Worm (Caenorhabditis elegans): ENCODE data around the gene pde-4.
A peak's percentile ranks its signal among the peaks of the same experiment; 100 is the strongest.

The pde-4 gene

DNA sequence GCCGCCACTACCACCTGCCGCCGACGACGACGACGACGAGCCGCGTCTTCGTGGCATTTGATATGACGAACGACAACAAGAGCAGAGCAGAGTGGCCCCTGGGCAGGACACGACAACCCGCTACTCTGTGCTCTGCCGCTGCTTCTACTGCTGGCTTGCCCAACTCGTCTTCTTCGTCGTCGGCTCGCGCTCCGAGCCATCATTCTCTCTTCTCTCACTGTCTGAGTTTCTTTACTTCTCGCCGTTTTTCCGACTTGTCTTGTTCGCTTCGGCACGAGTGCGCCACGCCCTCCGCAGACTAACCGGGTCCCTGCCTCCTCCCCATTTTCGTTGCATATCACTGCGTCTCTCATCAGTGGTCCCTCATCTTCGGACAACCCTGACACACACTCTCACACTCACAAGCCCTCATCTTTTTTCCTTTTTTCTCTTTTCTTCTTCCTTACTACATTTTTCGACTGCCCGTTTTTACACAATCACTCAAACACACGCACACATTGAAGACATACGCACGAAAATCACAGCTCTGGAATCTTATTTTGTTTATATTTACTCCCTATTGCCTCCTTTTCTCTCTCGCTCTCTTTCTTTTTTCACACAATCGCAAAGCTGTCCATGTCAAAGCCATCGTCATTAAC lies 8.9 kb downstream of the pde-4 start:
- TF ChIP-seq nhr-179 (tag; optimal IDR thresholded peaks at IDR 0.05) (no peak), cebp-2 (GFP tag; IDR thresholded peaks at IDR 0.05) (no peak), C17E4.6 (GFP tag; IDR thresholded peaks at IDR 0.05) (no peak), snpc-4 (GFP tag; optimal IDR thresholded peaks at IDR 0.05) (no peak), snpc-4 (tag; optimal IDR thresholded peaks at IDR 0.05) (peak in 1 of 4 experiments; percentile 10), K12H6.12 (tag; optimal IDR thresholded peaks at IDR 0.05) (peak; percentile 60), C06A6.2 (GFP tag; conservative IDR thresholded peaks at IDR 0.05) (no peak), madf-6 (GFP tag; IDR thresholded peaks at IDR 0.05) (no peak), egrh-3 (GFP tag; IDR thresholded peaks at IDR 0.05) (peak; percentile 84), sptf-2 (GFP tag; optimal IDR thresholded peaks at IDR 0.05) (no peak), cebp-1 (GFP tag; IDR thresholded peaks at IDR 0.05) (no peak), cebp-1 (tag; optimal IDR thresholded peaks at IDR 0.05) (peak; percentile 58), zfh-2 (GFP tag; conservative IDR thresholded peaks at IDR 0.05) (peak; percentile 93), dox-1 (GFP tag; IDR thresholded peaks at IDR 0.05) (0 out of 2 replicates have a peak, but pooled peaks have one; percentile 14), ceh-91 (GFP tag; IDR thresholded peaks at IDR 0.05) (no peak), rcor-1 (GFP tag; IDR thresholded peaks at IDR 0.05) (peak; percentile 35; the same call in 1 of the 2 replicates), lin-35 (GFP tag; optimal IDR thresholded peaks at IDR 0.05) (peak in 1 of 3 experiments; percentile 46), hmg-1.2 (GFP tag; IDR thresholded peaks at IDR 0.05) (peak; percentile 38; the same call in 1 of the 2 replicates), mcd-1 (GFP tag; IDR thresholded peaks at IDR 0.05) (0 out of 2 replicates have a peak, but pooled peaks have one; percentile 27), ceh-27 (GFP tag; optimal IDR thresholded peaks at IDR 0.05) (peak; percentile 43), attf-5 (GFP tag; optimal IDR thresholded peaks at IDR 0.05) (peak; percentile 37), F33H1.4 (GFP tag; IDR thresholded peaks at IDR 0.05) (no peak), lin-40 (tag; optimal IDR thresholded peaks at IDR 0.05) (peak; percentile 32), B0035.1 (tag; optimal IDR thresholded peaks at IDR 0.05) (no peak)

DNA sequence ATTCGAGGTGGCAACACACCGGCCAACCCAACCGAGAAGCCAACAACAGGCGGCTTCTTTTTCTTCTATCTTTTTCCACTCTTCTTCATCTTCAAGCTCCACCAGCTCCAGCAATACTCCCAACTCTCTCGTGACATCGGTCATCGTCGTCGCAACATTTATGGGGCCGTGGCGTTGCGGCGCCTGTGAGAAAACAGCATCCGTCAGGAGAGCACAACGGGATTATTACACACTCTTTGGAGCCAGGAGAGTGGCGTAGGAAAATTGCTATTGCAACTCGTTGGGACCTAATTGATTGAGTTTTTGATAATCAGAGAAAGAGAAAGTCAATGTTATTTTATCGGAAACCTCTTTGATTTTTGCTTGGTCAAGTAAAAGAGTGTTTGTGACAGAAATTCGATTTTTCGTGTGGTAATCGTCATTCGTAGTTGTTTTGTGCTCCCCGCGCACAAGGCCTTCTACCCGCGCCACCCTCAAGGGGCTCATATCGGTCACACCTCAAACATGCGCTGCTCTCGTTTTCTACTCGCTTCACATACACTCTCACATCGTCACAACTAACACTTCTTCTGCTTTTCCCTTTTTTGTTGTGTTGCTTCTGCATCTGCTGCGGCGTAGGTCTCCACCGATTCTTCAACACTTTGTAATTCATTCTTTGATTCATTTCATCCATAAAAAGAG lies 10.7 kb downstream of the pde-4 start:
- TF ChIP-seq ZK185.1 (tag; optimal IDR thresholded peaks at IDR 0.05; ENCODE audit: poor library complexity, severe bottlenecking) (no peak), zfh-2 (GFP tag; conservative IDR thresholded peaks at IDR 0.05) (0 out of 2 replicates have a peak, but pooled peaks have one; percentile 26), ceh-91 (GFP tag; IDR thresholded peaks at IDR 0.05) (no peak), mxl-1 (tag; optimal IDR thresholded peaks at IDR 0.05) (no peak), ztf-28 (GFP tag; IDR thresholded peaks at IDR 0.05) (peak; percentile 42; the same call in 1 of the 2 replicates), snpc-4 (GFP tag; optimal IDR thresholded peaks at IDR 0.05) (no peak), snpc-4 (tag; optimal IDR thresholded peaks at IDR 0.05) (no peak), mcd-1 (GFP tag; IDR thresholded peaks at IDR 0.05) (no peak), nfyb-1 (GFP tag; IDR thresholded peaks at IDR 0.05) (no peak), unc-62 (GFP tag; optimal IDR thresholded peaks at IDR 0.05) (no peak), aptf-3 (GFP tag; IDR thresholded peaks at IDR 0.05) (no peak)

DNA sequence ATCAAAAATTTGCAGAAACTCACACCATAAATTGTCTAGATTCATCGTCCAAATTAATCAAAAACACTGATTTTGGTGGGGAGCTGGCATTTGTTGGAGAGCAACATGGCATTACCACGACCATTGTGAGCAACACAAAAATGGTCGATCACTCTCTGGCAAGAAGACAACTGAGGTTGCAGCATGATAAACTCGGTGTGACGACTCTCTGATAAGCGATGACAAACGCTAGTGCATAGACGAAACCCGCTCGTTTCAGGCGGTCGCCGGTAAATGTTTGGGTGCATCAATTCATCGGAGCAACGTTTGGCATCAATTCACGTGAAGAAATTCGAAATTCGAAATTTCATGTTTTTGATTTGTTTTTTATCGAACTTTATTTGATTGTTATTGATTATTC lies 12.0 kb downstream of the pde-4 start:
- TF ChIP-seq hlh-26 (GFP tag; conservative IDR thresholded peaks at IDR 0.05) (no peak), rcor-1 (GFP tag; IDR thresholded peaks at IDR 0.05) (no peak), lin-40 (tag; optimal IDR thresholded peaks at IDR 0.05) (no peak), F23B12.7 (tag; optimal IDR thresholded peaks at IDR 0.05; ENCODE audit: insufficient read depth) (no peak), repo-1 (tag; optimal IDR thresholded peaks at IDR 0.05) (no peak), pbrm-1 (GFP tag; IDR thresholded peaks at IDR 0.05) (no peak), chd-7 (tag; optimal IDR thresholded peaks at IDR 0.05) (no peak), ztf-28 (GFP tag; IDR thresholded peaks at IDR 0.05) (0 out of 2 replicates have a peak, but pooled peaks have one; percentile 24), ets-4 (GFP tag; optimal IDR thresholded peaks at IDR 0.05) (peak; percentile 31), ztf-26 (tag; optimal IDR thresholded peaks at IDR 0.05) (no peak), B0019.2 (GFP tag; conservative IDR thresholded peaks at IDR 0.05) (no peak), fkh-3 (tag; optimal IDR thresholded peaks at IDR 0.05) (no peak), T07F8.4 (tag; optimal IDR thresholded peaks at IDR 0.05) (no peak), aptf-2 (GFP tag; conservative IDR thresholded peaks at IDR 0.05) (no peak), mes-4 (tag; optimal IDR thresholded peaks at IDR 0.05) (no peak), madf-3 (GFP tag; IDR thresholded peaks at IDR 0.05) (no peak), F57C9.4 (tag; optimal IDR thresholded peaks at IDR 0.05) (no peak), atf-7 (tag; optimal IDR thresholded peaks at IDR 0.05) (peak; percentile 31)

Measured in whole organism, young adult.